Fruit fly (Drosophila melanogaster) whole organism, embryonic: ENCODE data around the gene CG17754.

ENCODE experiments used
- CG14014 ChIP-seq: fragments of 200-800 bp; sonication (Bioruptor generic); IDR thresholded peaks from 2 replicates; pipeline ENCODE4 v1.3.6; 2022; ENCODE audit warnings: missing biosample characterization, missing genetic modification characterization
- Hr78 ChIP-seq, 2 experiments: fragments of 200-800 bp in 1 of 2; fragments of >200 bp in 1 of 2; sonication (Bioruptor generic) in 1 of 2; optimal IDR thresholded peaks; 2 replicates each; lab custom pipeline; 2017 to 2019; ENCODE audit warnings: missing biosample characterization in 2 of 2, missing genetic modification characterization in 2 of 2, mild to moderate bottlenecking in 1 of 2, moderate library complexity in 1 of 2
- Stat92E ChIP-seq, 3 experiments: fragments of >200 bp in 2 of 3; fragments of 200-800 bp in 1 of 3; sonication (Bioruptor generic) in 1 of 3; optimal IDR thresholded peaks; 2 replicates each; lab custom pipeline; 2017 to 2019; ENCODE audit warnings: missing biosample characterization in 3 of 3, missing genetic modification characterization in 3 of 3, mild to moderate bottlenecking in 1 of 3, moderate library complexity in 1 of 3
- crc ChIP-seq: fragments of 200-800 bp; sonication (Bioruptor generic); optimal IDR thresholded peaks from 2 replicates; lab custom pipeline; 2016; ENCODE audit warnings: missing biosample characterization, missing genetic modification characterization
- fd64A ChIP-seq: fragments of 200-800 bp; sonication (Bioruptor generic); optimal IDR thresholded peaks from 3 replicates; lab custom pipeline; 2018; ENCODE audit warnings: missing biosample characterization, mild to moderate bottlenecking, missing genetic modification characterization
- prd ChIP-seq, 3 experiments: fragments of >200 bp in 2 of 3; fragments of 200-800 bp in 1 of 3; sonication (Bioruptor generic) in 1 of 3; optimal IDR thresholded peaks in 2 of 3; IDR thresholded peaks in 1 of 3; 2 replicates in 2 of 3; 3 replicates in 1 of 3; pipeline versions ENCODE4 v1.3.6 to Lab custom; 2017 to 2022; ENCODE audit warnings: missing biosample characterization in 1 of 3, missing genetic modification characterization in 1 of 3
- rib ChIP-seq: fragments of 200-800 bp; sonication (Bioruptor generic); IDR thresholded peaks from 2 replicates; pipeline ENCODE4 v1.3.6; 2022; ENCODE audit warnings: missing biosample characterization, missing genetic modification characterization
- sna ChIP-seq: fragments of 200-800 bp; sonication (Bioruptor generic); IDR thresholded peaks from 2 replicates; pipeline ENCODE4 v1.3.6; 2022; ENCODE audit warnings: missing biosample characterization, missing genetic modification characterization; ENCODE audit not compliant: partially characterized antibody

dm6 chrX:9252051-9252708 is 2.0 kb downstream of the CG17754 start:
- TF ChIP-seq crc (GFP tag; lab: Kevin White, UChicago) (no peak), CG14014 (GFP tag; lab: Robert Waterston, UW) (no peak), Hr78 (GFP tag; optimal IDR thresholded peaks at IDR 0.05; lab: Kevin White, UChicago) (no peak), prd (optimal IDR thresholded peaks at IDR 0.05; lab: Kevin White, UChicago) (no peak), prd (GFP tag; IDR thresholded peaks at IDR 0.05; lab: Robert Waterston, UW) (no peak), rib (GFP tag; lab: Robert Waterston, UW) (no peak), Stat92E (GFP tag; optimal IDR thresholded peaks at IDR 0.05; lab: Kevin White, UChicago) (no peak), sna (GFP tag; lab: Robert Waterston, UW) (no peak), fd64A (GFP tag; lab: Kevin White, UChicago) (no peak)
